Worm (Caenorhabditis elegans): ENCODE data around the gene Y102A5C.36.

DNA sequence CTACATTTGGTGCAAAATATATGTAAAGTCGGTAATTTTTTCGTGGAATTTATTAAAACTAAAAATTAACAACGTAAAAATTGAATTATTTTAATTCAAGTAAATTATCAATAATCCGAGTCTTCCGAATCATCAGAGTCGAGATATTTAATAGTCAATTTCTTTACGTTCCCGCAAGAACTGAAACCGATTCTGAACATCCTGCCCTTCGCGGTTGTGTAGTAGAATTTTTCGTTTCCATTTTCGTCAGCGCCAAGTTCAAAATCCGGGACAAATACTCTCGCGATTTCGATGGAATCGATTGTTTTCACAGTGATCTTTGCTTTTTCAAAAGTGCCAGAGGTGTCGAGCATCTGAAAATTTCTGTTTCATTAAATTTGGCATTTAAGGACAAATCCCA is 7.6 kb downstream of the Y102A5C.36 start:
- TF ChIP-seq dao-5 (tag; optimal IDR thresholded peaks at IDR 0.05): no peak
- TF ChIP-seq him-1 (tag; optimal IDR thresholded peaks at IDR 0.05): no peak
- TF ChIP-seq W03F9.2 (tag; optimal IDR thresholded peaks at IDR 0.05): no peak

All from whole organism, L4/young adult.